Worm (Caenorhabditis elegans) whole organism, L3 larva: ENCODE measurements around the gene ifb-1.

ENCODE experiments used
- ZK546.5 ChIP-seq: sonication (generic microtip); optimal IDR thresholded peaks from 2 replicates; lab custom pipeline; 2017; ENCODE audit warnings: missing biosample characterization, missing genetic modification characterization
- ceh-28 ChIP-seq: fragments of 150-350 bp; optimal IDR thresholded peaks from 2 replicates; lab custom pipeline; 2014; ENCODE audit warnings: missing biosample characterization, missing genetic modification reagents, missing genetic modification characterization
- egl-27 ChIP-seq: sonication (generic microtip); optimal IDR thresholded peaks from 4 replicates; lab custom pipeline; 2017; ENCODE audit warnings: missing biosample characterization, missing genetic modification reagents, missing genetic modification characterization
- lin-39 ChIP-seq: fragments of 150-350 bp; optimal IDR thresholded peaks from 2 replicates; lab custom pipeline; 2018; ENCODE audit warnings: missing biosample characterization, missing genetic modification reagents, missing genetic modification characterization
- nhr-25 ChIP-seq: sonication (generic microtip); optimal IDR thresholded peaks from 2 replicates; lab custom pipeline; 2017; ENCODE audit warnings: missing biosample characterization, missing genetic modification characterization
- nhr-77 ChIP-seq: fragments of 150-350 bp; optimal IDR thresholded peaks from 2 replicates; lab custom pipeline; 2014; ENCODE audit warnings: missing biosample characterization, missing genetic modification characterization
- unc-62 ChIP-seq: fragments of 150-350 bp; sonication (generic microtip); optimal IDR thresholded peaks from 4 replicates; lab custom pipeline; 2014; ENCODE audit warnings: missing biosample characterization, missing genetic modification reagents, missing genetic modification characterization
- ztf-11 ChIP-seq: fragments of 150-350 bp; optimal IDR thresholded peaks from 2 replicates; lab custom pipeline; 2014; ENCODE audit warnings: missing biosample characterization, missing genetic modification characterization

DNA sequence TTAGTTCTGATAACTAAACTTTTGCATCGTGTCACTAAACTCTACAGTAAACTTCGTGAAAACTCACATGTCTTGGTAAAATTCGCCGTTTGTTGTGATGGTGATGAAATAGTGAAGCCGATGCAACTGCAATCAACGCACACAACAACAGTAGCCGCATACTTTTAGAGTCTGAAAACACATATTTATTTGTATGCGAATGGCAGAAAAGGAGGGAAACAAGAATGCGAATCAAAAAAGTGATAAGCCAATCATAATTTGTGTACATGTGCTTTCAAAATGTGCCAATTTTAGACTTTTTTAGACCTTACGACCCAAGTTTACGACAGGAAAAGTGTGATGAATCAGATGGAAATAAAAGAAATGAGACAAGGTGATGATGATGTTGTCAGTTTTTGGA is 39.9 kb downstream of the ifb-1 start, which contains the start of gene K05F1.10:
- TF ChIP-seq nhr-77 (tag; lab: Kevin White, UChicago) (no peak), ZK546.5 (tag; lab: Kevin White, UChicago) (no peak), ceh-28 (tag; lab: Kevin White, UChicago) (no peak), egl-27 (no peak), unc-62 (GFP tag; lab: Kevin White, UChicago) (no peak), ztf-11 (tag; lab: Kevin White, UChicago) (no peak), nhr-25 (no peak), lin-39 (tag; lab: Kevin White, UChicago) (no peak)
